Fruit fly (Drosophila melanogaster): ENCODE data around the gene CG10591.

CG10591 gene

dm6 chr3L:5577250-5578138 is 22.0 kb downstream of the CG10591 start, which contains the start of gene Msr-110 (continued):
- TF ChIP-seq sens (GFP tag) (peak; percentile 93), yki (optimal IDR thresholded peaks at IDR 0.05) (no peak), CG31388 (GFP tag; optimal IDR thresholded peaks at IDR 0.05) (peak; percentile 61), Lhr (GFP tag; optimal IDR thresholded peaks at IDR 0.05) (peak; percentile 41), CG4360 (GFP tag; IDR thresholded peaks at IDR 0.05) (no peak), Poxn (GFP tag; IDR thresholded peaks at IDR 0.05) (peak; percentile 61), bbx (GFP tag; IDR thresholded peaks at IDR 0.05; ENCODE audit: partially characterized antibody) (no peak), CG32532 (GFP tag; IDR thresholded peaks at IDR 0.05) (peak; percentile 95), H2.0 (GFP tag; IDR thresholded peaks at IDR 0.05) (peak; percentile 72), ken (GFP tag; IDR thresholded peaks at IDR 0.05) (peak; percentile 65), CG2129 (GFP tag; IDR thresholded peaks at IDR 0.05; ENCODE audit: partially characterized antibody) (no peak), ase (GFP tag; IDR thresholded peaks at IDR 0.05) (peak; percentile 77), Mes4 (GFP tag; optimal IDR thresholded peaks at IDR 0.05) (peak; percentile 67), CG9727 (GFP tag; optimal IDR thresholded peaks at IDR 0.05) (peak; percentile 77), zen (tag; optimal IDR thresholded peaks at IDR 0.05) (peak; percentile 40), nom (GFP tag; optimal IDR thresholded peaks at IDR 0.05) (peak; percentile 99), zfh1 (GFP tag; IDR thresholded peaks at IDR 0.05) (peak; percentile 72), sqz (GFP tag; optimal IDR thresholded peaks at IDR 0.05) (peak; percentile 87), gfzf (GFP tag; optimal IDR thresholded peaks at IDR 0.05) (no peak), pros (GFP tag; optimal IDR thresholded peaks at IDR 0.05) (no peak), CG11560 (tag; IDR thresholded peaks at IDR 0.05) (peak; percentile 84), CG13287 (GFP tag; IDR thresholded peaks at IDR 0.05; ENCODE audit: partially characterized antibody) (no peak), CG33213 (GFP tag; optimal IDR thresholded peaks at IDR 0.05) (peak; percentile 32), gsb (GFP tag; IDR thresholded peaks at IDR 0.05) (peak; percentile 76), nau (GFP tag; optimal IDR thresholded peaks at IDR 0.05) (peak; percentile 84), tin (GFP tag; optimal IDR thresholded peaks at IDR 0.05) (peak; percentile 76), dm (GFP tag; optimal IDR thresholded peaks at IDR 0.05) (peak; percentile 52), Tbp (GFP tag; optimal IDR thresholded peaks at IDR 0.05) (no peak), dpn (GFP tag; optimal IDR thresholded peaks at IDR 0.05) (peak; percentile 73 to 85), CG2202 (tag; optimal IDR thresholded peaks at IDR 0.05) (no peak), CG8765 (GFP tag; IDR thresholded peaks at IDR 0.05) (peak; percentile 39; the same call in 1 of the 2 replicates), Adf1 (GFP tag; IDR thresholded peaks at IDR 0.05) (peak; percentile 93), Ada2b (GFP tag; IDR thresholded peaks at IDR 0.05) (peak; percentile 84), Opbp (GFP tag; IDR thresholded peaks at IDR 0.05; ENCODE audit: partially characterized antibody) (no peak), tll (GFP tag; optimal IDR thresholded peaks at IDR 0.05) (no peak), CG17912 (GFP tag; optimal IDR thresholded peaks at IDR 0.05) (peak; percentile 70), Antp (GFP tag; optimal IDR thresholded peaks at IDR 0.05) (peak; percentile 71), Usf (GFP tag; optimal IDR thresholded peaks at IDR 0.05) (peak; percentile 58), CG15696 (tag; optimal IDR thresholded peaks at IDR 0.05) (peak; percentile 50), schlank (tag; optimal IDR thresholded peaks at IDR 0.05) (peak; percentile 54), CG10462 (GFP tag; optimal IDR thresholded peaks at IDR 0.05) (peak; percentile 64), gcm (GFP tag; optimal IDR thresholded peaks at IDR 0.05) (peak; percentile 76), CG12942 (GFP tag; optimal IDR thresholded peaks at IDR 0.05) (peak; percentile 67), lov (optimal IDR thresholded peaks at IDR 0.05) (no peak), lov (GFP tag; IDR thresholded peaks at IDR 0.05) (peak; percentile 26; the same call in 1 of the 3 replicates), fru (optimal IDR thresholded peaks at IDR 0.05) (no peak), maf-S (GFP tag; optimal IDR thresholded peaks at IDR 0.05) (peak; percentile 59), emc (GFP tag; optimal IDR thresholded peaks at IDR 0.05) (peak; percentile 68), CG13123 (GFP tag; optimal IDR thresholded peaks at IDR 0.05) (no peak), ssp (GFP tag; IDR thresholded peaks at IDR 0.05) (peak; percentile 83)
